Worm (Caenorhabditis elegans): ENCODE results near the gene nspb-6.
A peak's percentile ranks its signal among the peaks of the same experiment; 100 is the strongest.

Gene nspb-6

ce11 chrIV:5926643-5927042, 31.4 kb downstream of the nspb-6 start:
- TF ChIP-seq nhr-48 (tag; optimal IDR thresholded peaks at IDR 0.05) (no peak), lin-39 (tag; optimal IDR thresholded peaks at IDR 0.05) (no peak), aha-1 (tag) (peak; percentile 85), hlh-11 (tag; optimal IDR thresholded peaks at IDR 0.05) (no peak), dpl-1 (GFP tag; optimal IDR thresholded peaks at IDR 0.05) (no peak), dmd-6 (GFP tag; IDR thresholded peaks at IDR 0.05) (no peak), daf-19 (GFP tag; conservative IDR thresholded peaks at IDR 0.05) (no peak), mxl-3 (GFP tag; optimal IDR thresholded peaks at IDR 0.05) (peak; percentile 44), T26A8.4 (GFP tag; IDR thresholded peaks at IDR 0.05) (no peak), nhr-28 (tag; optimal IDR thresholded peaks at IDR 0.05) (peak; percentile 8), ctbp-1 (GFP tag; IDR thresholded peaks at IDR 0.05) (no peak)

ce11 chrIV:5927805-5928204, 32.5 kb downstream of the nspb-6 start:
- TF ChIP-seq ces-1 (GFP tag; optimal IDR thresholded peaks at IDR 0.05), result peak; percentile 51
- TF ChIP-seq unc-62 (GFP tag; optimal IDR thresholded peaks at IDR 0.05 in 1 of 2), result peak in 1 of 2 experiments; percentile 54
- no peak for TF ChIP-seq unc-62 (tag; optimal IDR thresholded peaks at IDR 0.05)
- no peak for TF ChIP-seq jun-1 (tag; optimal IDR thresholded peaks at IDR 0.05)

DNA sequence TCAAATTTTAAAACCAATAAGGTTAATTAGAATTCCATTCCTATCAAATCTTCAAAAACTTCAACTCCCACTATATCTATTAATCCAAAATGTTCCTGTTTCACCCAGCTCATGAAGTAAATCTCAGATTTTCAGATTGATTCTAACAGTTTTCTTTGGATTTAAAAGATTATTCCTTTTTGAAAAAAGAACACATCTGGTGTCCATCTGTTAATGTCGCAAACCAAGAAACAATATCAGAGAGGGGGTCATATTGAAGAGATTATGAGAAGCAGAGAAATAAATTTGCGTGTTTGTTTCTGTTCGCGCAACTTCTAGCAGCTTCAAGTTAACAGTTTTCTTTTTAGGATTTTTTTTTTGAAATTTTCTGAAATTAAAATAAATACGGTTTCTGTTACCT, 33.7 kb downstream of the nspb-6 start:
- no peak for TF ChIP-seq nhr-10 (tag; optimal IDR thresholded peaks at IDR 0.05)
- no peak for TF ChIP-seq saeg-2 (GFP tag; IDR thresholded peaks at IDR 0.05)
- TF ChIP-seq unc-62 (GFP tag; optimal IDR thresholded peaks at IDR 0.05 in 1 of 2), result peak in 1 of 2 experiments; percentile 1
- TF ChIP-seq unc-62 (tag; optimal IDR thresholded peaks at IDR 0.05), result no peak
- no peak for TF ChIP-seq ceh-28 (tag; optimal IDR thresholded peaks at IDR 0.05)

ce11 chrIV:5930345-5930744, 35.1 kb downstream of the nspb-6 start, which contains the start of gene lin-33:
Gene lin-33, plus strand, starts transcription at chrIV:5930645.
- no peak for TF ChIP-seq duxl-1 (tag; optimal IDR thresholded peaks at IDR 0.05; ENCODE audit: poor library complexity)
- no peak for TF ChIP-seq Y48G9A.11 (GFP tag; IDR thresholded peaks at IDR 0.05)
- TF ChIP-seq ZK337.2 (GFP tag; IDR thresholded peaks at IDR 0.05), result no peak
- TF ChIP-seq dmd-6 (GFP tag; IDR thresholded peaks at IDR 0.05), result no peak
- TF ChIP-seq nhr-25 (tag; optimal IDR thresholded peaks at IDR 0.05; ENCODE audit: borderline replicate concordance, insufficient read depth), result no peak

DNA sequence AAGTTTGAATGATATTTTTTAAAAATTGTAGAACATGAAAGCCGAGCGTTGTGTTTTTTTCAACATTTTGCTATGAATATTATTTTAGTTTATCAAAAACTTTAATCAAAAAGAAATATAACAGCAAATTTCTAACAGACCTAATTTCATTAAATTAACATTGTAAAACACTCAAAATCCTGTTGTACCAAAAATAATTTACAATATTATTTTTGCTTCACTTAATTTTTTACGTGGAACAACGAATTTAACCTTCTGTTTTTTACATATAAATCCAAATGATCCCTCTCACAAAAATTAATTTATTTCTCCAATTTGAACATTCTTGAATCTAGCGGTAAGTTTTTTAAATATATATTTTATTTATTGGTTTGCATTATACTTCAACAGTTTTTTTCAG, 38.8 kb downstream of the nspb-6 start, which contains the start of gene H32C10.1:
H32C10.1 (plus strand) TSS at position 301 of the 400 bp plus-strand sequence.
- TF ChIP-seq egl-27 (tag; optimal IDR thresholded peaks at IDR 0.05) (no peak), daf-16 (GFP tag; optimal IDR thresholded peaks at IDR 0.05) (no peak), daf-16 (tag; optimal IDR thresholded peaks at IDR 0.05) (no peak), hlh-30 (tag; optimal IDR thresholded peaks at IDR 0.05; ENCODE audit: insufficient read depth) (no peak), R02D3.7 (tag; optimal IDR thresholded peaks at IDR 0.05) (no peak), pha-4 (GFP tag; IDR thresholded peaks at IDR 0.05) (no peak), pha-4 (tag; optimal IDR thresholded peaks at IDR 0.05) (no peak)

- TF ChIP-seq aha-1 (tag) (peak; percentile 93), tra-1 (GFP tag; IDR thresholded peaks at IDR 0.05) (no peak), ama-1 (optimal IDR thresholded peaks at IDR 0.05) (peak; percentile 3)
Observed at ce11 chrIV:5937106-5937505, 41.8 kb downstream of the nspb-6 start.

- TF ChIP-seq spr-3 (GFP tag; optimal IDR thresholded peaks at IDR 0.05) (no peak), dve-1 (tag; optimal IDR thresholded peaks at IDR 0.05; ENCODE audit: insufficient read depth) (peak; percentile 53), fkh-10 (GFP tag; optimal IDR thresholded peaks at IDR 0.05) (no peak), nhr-237 (tag; optimal IDR thresholded peaks at IDR 0.05) (no peak), ztf-11 (tag; optimal IDR thresholded peaks at IDR 0.05) (no peak), dpl-1 (GFP tag; optimal IDR thresholded peaks at IDR 0.05) (no peak), ztf-7 (tag; optimal IDR thresholded peaks at IDR 0.05) (no peak), nhr-6 (tag; optimal IDR thresholded peaks at IDR 0.05) (no peak), aly-2 (tag; optimal IDR thresholded peaks at IDR 0.05) (no peak), nhr-76 (tag; optimal IDR thresholded peaks at IDR 0.05) (no peak), snpc-4 (tag; optimal IDR thresholded peaks at IDR 0.05) (no peak), hlh-11 (tag; optimal IDR thresholded peaks at IDR 0.05) (peak; percentile 56), nhr-28 (tag; optimal IDR thresholded peaks at IDR 0.05) (peak; percentile 90), php-3 (GFP tag; IDR thresholded peaks at IDR 0.05) (no peak), nhr-77 (tag; optimal IDR thresholded peaks at IDR 0.05) (peak; percentile 69), nhr-48 (tag; optimal IDR thresholded peaks at IDR 0.05) (peak; percentile 19), mxl-3 (GFP tag; optimal IDR thresholded peaks at IDR 0.05) (peak; percentile 78)
Observed at ce11 chrIV:5939122-5939521, 43.8 kb downstream of the nspb-6 start, which contains the start of gene mcu-1. Gene mcu-1, minus strand, starts transcription at chrIV:5939230.
